Worm (Caenorhabditis elegans) whole organism, mixed stage, embryonic: Measurements from ENCODE around the gene pdr-1.

Experiments used
- bed-3 ChIP-seq: fragments of 200-800 bp; sonication (Bioruptor generic); optimal IDR thresholded peaks from 3 replicates; lab custom pipeline; 2018; ENCODE audit warnings: mild to moderate bottlenecking, missing genetic modification characterization, moderate library complexity, missing compliant biosample characterization
- blmp-1 ChIP-seq: fragments of 150-350 bp; optimal IDR thresholded peaks from 2 replicates; lab custom pipeline; 2014; ENCODE audit warnings: missing biosample characterization, missing genetic modification characterization
- ceh-43 ChIP-seq: fragments of 200-800 bp; sonication (Bioruptor generic); optimal IDR thresholded peaks from 2 replicates; lab custom pipeline; 2018; ENCODE audit warnings: mild to moderate bottlenecking, missing genetic modification characterization, moderate library complexity, missing compliant biosample characterization
- ceh-83 ChIP-seq: fragments of 200-800 bp; sonication (Bioruptor generic); optimal IDR thresholded peaks from 2 replicates; lab custom pipeline; 2018; ENCODE audit warnings: mild to moderate bottlenecking, missing genetic modification characterization, missing compliant biosample characterization
- ces-1 ChIP-seq: fragments of 150-350 bp; optimal IDR thresholded peaks from 2 replicates; lab custom pipeline; 2014; ENCODE audit warnings: missing biosample characterization, missing genetic modification reagents, missing genetic modification characterization
- cnd-1 ChIP-seq: fragments of 200-800 bp; sonication (Bioruptor generic); optimal IDR thresholded peaks from 2 replicates; lab custom pipeline; 2018; ENCODE audit warnings: mild to moderate bottlenecking, missing genetic modification characterization, missing compliant biosample characterization
- drap-1 ChIP-seq: fragments of 200-800 bp; sonication (Bioruptor generic); optimal IDR thresholded peaks from 3 replicates; lab custom pipeline; 2018; ENCODE audit warnings: mild to moderate bottlenecking, missing genetic modification characterization, missing compliant biosample characterization
- elt-1 ChIP-seq: sonication (generic microtip); optimal IDR thresholded peaks from 2 replicates; lab custom pipeline; 2017; ENCODE audit warnings: missing genetic modification characterization, mild to moderate bottlenecking, missing compliant biosample characterization, antibody characterized with exemption, moderate library complexity, borderline replicate concordance; ENCODE audit not compliant: insufficient read depth
- elt-3 ChIP-seq: fragments of 150-350 bp; optimal IDR thresholded peaks from 2 replicates; lab custom pipeline; 2014; ENCODE audit warnings: missing biosample characterization, missing genetic modification characterization
- ham-2 ChIP-seq: fragments of 200-800 bp; sonication (Bioruptor generic); optimal IDR thresholded peaks from 2 replicates; lab custom pipeline; 2018; ENCODE audit warnings: mild to moderate bottlenecking, missing genetic modification characterization, missing compliant biosample characterization
- hlh-1 ChIP-seq: fragments of 150-350 bp; optimal IDR thresholded peaks from 2 replicates; lab custom pipeline; 2014; ENCODE audit warnings: missing biosample characterization, missing genetic modification reagents, missing genetic modification characterization
- lin-32 ChIP-seq: fragments of 200-800 bp; sonication (Bioruptor generic); optimal IDR thresholded peaks from 2 replicates; lab custom pipeline; 2018; ENCODE audit warnings: mild to moderate bottlenecking, missing genetic modification characterization, missing compliant biosample characterization
- lsy-2 ChIP-seq: fragments of 150-350 bp; optimal IDR thresholded peaks from 2 replicates; lab custom pipeline; 2014; ENCODE audit warnings: missing biosample characterization, missing genetic modification characterization
- mab-5 ChIP-seq: fragments of 150-350 bp; optimal IDR thresholded peaks from 2 replicates; lab custom pipeline; 2014; ENCODE audit warnings: missing biosample characterization, missing genetic modification characterization
- mep-1 ChIP-seq: fragments of 150-350 bp; optimal IDR thresholded peaks from 2 replicates; lab custom pipeline; 2017; ENCODE audit warnings: missing biosample characterization, missing genetic modification reagents, missing genetic modification characterization, inconsistent platforms
- mls-2 ChIP-seq: sonication (generic microtip); optimal IDR thresholded peaks from 2 replicates; lab custom pipeline; 2016; ENCODE audit warnings: mild to moderate bottlenecking, missing genetic modification characterization, moderate library complexity, missing compliant biosample characterization
- nhr-2 ChIP-seq: fragments of 150-350 bp; optimal IDR thresholded peaks from 2 replicates; lab custom pipeline; 2014; ENCODE audit warnings: missing biosample characterization, missing genetic modification characterization
- nhr-28 ChIP-seq: fragments of 150-350 bp; optimal IDR thresholded peaks from 2 replicates; lab custom pipeline; 2014; ENCODE audit warnings: missing biosample characterization, missing genetic modification characterization
- nhr-76 ChIP-seq: sonication (generic microtip); optimal IDR thresholded peaks from 2 replicates; lab custom pipeline; 2017; ENCODE audit warnings: missing biosample characterization, missing genetic modification characterization
- pha-4 ChIP-seq: fragments of 150-350 bp; optimal IDR thresholded peaks from 2 replicates; lab custom pipeline; 2018; ENCODE audit warnings: missing biosample characterization, missing genetic modification reagents, missing genetic modification characterization
- unc-120 ChIP-seq: sonication (generic microtip); optimal IDR thresholded peaks from 2 replicates; lab custom pipeline; 2017; ENCODE audit warnings: missing genetic modification characterization, missing compliant biosample characterization; ENCODE audit not compliant: poor library complexity, severe bottlenecking
- unc-39 ChIP-seq: fragments of 150-350 bp; optimal IDR thresholded peaks from 2 replicates; lab custom pipeline; 2014; ENCODE audit warnings: missing biosample characterization, missing genetic modification characterization
- unc-62 ChIP-seq: fragments of 150-350 bp; optimal IDR thresholded peaks from 2 replicates; lab custom pipeline; 2014; ENCODE audit warnings: missing biosample characterization, missing genetic modification reagents, missing genetic modification characterization
- zip-8 ChIP-seq: fragments of 150-350 bp; optimal IDR thresholded peaks from 2 replicates; lab custom pipeline; 2014; ENCODE audit warnings: missing biosample characterization, missing genetic modification characterization
- ztf-11 ChIP-seq: fragments of 150-350 bp; optimal IDR thresholded peaks from 2 replicates; lab custom pipeline; 2014; ENCODE audit warnings: missing biosample characterization, missing genetic modification characterization

The pdr-1 gene

DNA sequence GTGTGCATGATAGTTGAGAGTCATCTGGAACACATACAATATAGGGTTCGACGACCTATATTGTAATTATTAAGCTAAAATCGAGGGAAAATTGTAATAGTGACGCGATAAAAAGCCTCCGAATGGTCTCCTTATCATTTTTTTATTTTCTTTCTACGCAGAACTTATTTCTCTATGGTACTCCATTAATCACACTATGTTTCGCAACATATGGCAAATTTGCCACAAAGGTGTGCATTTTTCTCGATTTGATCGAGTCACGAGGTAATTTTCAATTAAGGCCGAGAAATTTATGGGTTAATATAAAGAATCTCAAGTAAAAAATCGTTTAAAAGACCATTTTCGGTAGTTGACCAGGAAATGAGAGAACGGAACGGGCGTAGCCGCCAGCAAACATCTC lies 9.3 kb upstream of the pdr-1 start, which contains the start of gene dbn-1:
Gene dbn-1 (minus strand): TSS at position 24 of the 400 bp plus-strand sequence.
- TF ChIP-seq cnd-1 (tag; lab: Kevin White, UChicago), result no peak
- TF ChIP-seq drap-1 (GFP tag; lab: Kevin White, UChicago), result no peak
- TF ChIP-seq nhr-76, result no peak
- TF ChIP-seq mls-2 (tag; lab: Kevin White, UChicago), result no peak
- TF ChIP-seq nhr-28 (tag; lab: Kevin White, UChicago), result no peak
- no peak for TF ChIP-seq unc-62 (GFP tag; lab: Kevin White, UChicago)
- TF ChIP-seq elt-3 (tag; lab: Kevin White, UChicago), result no peak
- TF ChIP-seq nhr-2 (tag; lab: Kevin White, UChicago), result no peak
- TF ChIP-seq hlh-1, result no peak
- TF ChIP-seq zip-8 (tag; lab: Kevin White, UChicago), result no peak
- no peak for TF ChIP-seq ces-1
- no peak for TF ChIP-seq mab-5 (tag; lab: Kevin White, UChicago)
- TF ChIP-seq lsy-2 (tag; lab: Kevin White, UChicago), result no peak

DNA sequence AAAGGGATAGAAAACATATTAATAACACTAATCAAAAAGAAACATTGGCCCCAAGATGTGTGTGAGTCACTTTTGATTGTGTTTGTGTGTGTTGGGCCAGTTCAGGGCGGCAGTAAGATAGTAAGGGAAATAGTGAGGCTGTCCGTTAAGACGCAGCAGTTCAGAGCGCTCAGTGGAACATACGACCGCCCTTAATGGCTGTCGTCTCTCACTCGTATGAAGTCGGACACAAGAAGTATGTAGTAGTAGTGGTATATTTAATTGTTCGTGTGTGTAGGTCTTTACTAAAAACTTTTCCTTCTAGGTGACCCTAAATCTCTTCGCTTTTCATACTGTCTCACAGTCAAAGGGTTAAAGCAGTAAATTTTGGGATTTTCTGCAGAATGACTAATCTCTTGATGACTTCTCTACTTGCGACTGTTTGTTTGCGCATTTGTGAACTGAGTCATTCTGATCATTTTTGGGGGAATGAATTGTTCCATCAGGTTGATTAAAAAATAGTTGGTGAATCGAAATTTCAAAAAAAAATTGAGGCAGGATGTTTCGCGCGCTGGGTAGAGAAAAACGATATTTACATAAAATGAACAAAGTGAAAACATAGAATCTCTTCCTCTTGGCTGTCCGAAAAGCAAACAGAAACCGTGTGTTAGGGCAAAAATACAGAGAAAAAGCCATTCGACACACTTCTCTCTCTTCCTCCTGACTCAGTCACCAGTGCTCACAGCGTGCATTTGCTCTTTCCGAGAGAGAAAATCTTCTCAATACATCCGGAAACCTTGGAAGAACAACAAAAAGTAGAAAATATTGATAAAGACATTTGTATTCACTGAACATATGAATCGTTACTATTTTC lies 7.8 kb upstream of the pdr-1 start:
- TF ChIP-seq mls-2 (tag; lab: Kevin White, UChicago), result peak; percentile 17
- TF ChIP-seq pha-4 (tag; lab: Kevin White, UChicago), result no peak

DNA sequence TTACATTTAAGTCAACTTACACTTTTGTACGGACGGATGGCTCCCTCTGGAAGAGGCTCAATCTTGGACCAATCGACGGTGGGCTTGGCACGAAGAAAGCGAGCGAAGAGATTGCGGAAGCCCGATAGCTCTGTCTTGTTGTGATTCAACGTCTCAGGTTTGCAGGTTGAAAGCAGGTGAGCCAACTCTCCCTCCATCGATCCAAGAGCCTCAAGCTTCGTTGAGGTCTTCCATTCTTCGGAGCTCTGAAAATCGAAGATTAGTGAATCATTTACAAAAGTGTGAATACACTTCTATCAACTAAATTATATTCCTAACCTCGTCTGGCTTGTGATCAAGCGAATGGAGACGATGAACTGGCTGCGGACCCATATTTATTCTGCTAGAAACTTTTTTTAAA lies 5.5 kb upstream of the pdr-1 start:
- TF ChIP-seq ces-1, result no peak
- TF ChIP-seq ztf-11, result no peak
- no peak for TF ChIP-seq unc-120 (tag; lab: Kevin White, UChicago)
- TF ChIP-seq unc-39, result no peak
- no peak for TF ChIP-seq ceh-83
- TF ChIP-seq, all 35 proteins: peak for 0

DNA sequence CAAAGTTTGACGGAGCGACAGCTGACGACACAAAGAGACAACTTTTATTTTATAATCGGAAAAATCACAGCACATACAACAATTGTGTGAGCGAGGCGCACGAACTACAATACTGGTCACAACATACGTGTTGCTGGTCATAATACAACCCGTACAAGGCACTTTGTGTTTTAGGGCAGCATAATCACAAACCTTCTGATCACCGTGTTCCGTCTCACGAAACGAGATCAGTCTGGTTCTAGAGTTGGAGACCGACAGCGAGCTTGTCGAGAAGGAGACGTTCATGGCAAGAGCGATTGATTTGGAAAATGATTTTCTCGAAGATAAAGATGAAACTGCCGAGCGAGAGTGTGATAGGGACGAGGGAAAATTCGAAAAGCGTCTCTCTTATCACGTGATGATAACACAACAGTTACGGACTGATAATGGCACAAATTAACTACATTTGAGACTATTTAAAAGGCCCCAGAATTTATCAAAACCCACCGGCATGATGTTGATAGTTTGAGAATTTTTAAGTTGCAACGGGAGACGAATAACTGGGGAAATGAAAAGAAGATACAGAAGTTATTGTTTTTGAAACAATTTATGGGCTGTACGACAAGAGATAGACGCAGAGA lies 4.5 kb upstream of the pdr-1 start:
- TF ChIP-seq hlh-1, result peak; percentile 1
- TF ChIP-seq ceh-43, result no peak

DNA sequence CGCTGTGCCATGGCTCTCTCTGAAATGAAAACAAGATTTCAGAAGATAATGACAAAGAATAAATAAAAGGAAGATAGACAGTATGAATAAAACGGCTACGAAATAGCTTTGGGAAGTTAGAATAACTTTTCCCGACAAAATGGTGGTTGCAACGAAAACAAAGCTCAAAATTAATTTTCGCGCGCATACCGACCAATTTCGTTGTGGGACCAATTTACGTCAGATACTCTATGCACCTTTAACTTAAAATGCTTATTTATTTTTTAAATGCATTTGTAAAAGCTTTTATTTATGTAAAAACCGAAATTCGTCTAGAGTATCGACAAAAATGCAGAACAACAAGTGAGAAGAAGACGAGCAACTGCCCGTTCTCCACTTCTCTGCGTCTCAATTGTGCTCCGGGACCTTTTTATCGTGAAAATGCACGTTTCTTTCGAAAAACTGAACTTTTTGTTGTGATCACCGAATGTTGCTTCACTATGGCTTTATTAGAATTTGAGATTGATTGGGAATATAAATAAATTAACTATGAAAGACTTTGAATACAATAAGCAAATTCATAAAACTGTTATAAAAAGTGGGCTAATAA lies 3.1 kb upstream of the pdr-1 start, which contains the start of gene rml-1:
Gene rml-1 (minus strand): TSS at position 19 of the 589 bp plus-strand sequence.
- no peak for TF ChIP-seq bed-3 (GFP tag; lab: Kevin White, UChicago)
- no peak for TF ChIP-seq blmp-1
- no peak for TF ChIP-seq ces-1
- TF ChIP-seq unc-39, result no peak
- TF ChIP-seq pha-4 (tag; lab: Kevin White, UChicago), result no peak
- TF ChIP-seq mls-2 (tag; lab: Kevin White, UChicago), result no peak
- no peak for TF ChIP-seq elt-1 (tag; lab: Kevin White, UChicago)
- TF ChIP-seq nhr-76, result no peak
- TF ChIP-seq elt-3 (tag; lab: Kevin White, UChicago), result no peak
- peak; percentile 24 for TF ChIP-seq mep-1 (tag; lab: Kevin White, UChicago)
- no peak for TF ChIP-seq lin-32 (GFP tag; lab: Kevin White, UChicago)
- TF ChIP-seq hlh-1, result peak; percentile 84

DNA sequence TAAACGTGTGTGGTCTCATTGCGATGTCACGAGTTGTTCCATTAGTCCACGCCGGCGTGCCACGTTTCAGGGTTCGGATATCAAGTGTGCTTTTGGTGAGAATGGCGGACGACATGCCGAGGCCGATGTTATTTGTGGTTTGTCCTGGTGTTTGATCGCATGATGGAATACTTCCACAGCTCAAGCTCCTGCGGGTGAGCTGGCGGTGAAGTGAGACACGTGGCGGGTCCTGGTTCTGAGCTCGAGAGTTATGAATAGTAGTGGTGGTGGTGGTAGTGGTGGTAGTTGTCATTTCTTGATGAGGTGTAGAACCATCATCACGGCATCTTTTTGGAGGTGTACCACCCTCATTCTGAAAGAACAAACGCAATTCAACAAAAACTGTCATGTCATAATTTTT lies 1.3 kb upstream of the pdr-1 start:
- TF ChIP-seq bed-3 (GFP tag; lab: Kevin White, UChicago), result no peak
- no peak for TF ChIP-seq ham-2

DNA sequence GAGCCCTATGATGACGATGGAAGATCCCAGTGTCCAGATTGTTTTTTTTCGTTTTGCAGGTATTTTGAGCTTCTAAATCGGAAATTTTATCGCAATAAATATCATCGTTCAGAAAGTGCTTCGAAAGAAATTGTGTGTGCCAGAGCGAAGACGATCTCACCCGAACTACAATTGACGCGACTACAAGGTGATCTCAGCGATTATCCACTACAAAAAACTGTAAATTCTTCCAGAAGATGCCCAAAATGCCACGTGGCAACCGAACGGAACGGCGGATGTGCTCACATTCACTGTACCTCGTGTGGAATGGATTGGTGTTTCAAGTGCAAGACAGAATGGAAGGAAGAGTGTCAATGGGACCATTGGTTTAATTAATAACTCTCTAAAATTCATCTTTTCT lies 1.6 kb downstream of the pdr-1 start, which contains the start of gene mdt-29:
Gene mdt-29 (plus strand): TSS at position 301 of the 400 bp plus-strand sequence.
- TF ChIP-seq mep-1 (tag; lab: Kevin White, UChicago) (no peak), ztf-11 (no peak), unc-62 (GFP tag; lab: Kevin White, UChicago) (no peak), mab-5 (tag; lab: Kevin White, UChicago) (no peak), ham-2 (no peak), unc-39 (no peak)
